Worm (Caenorhabditis elegans): ENCODE data around the gene mip-1.

The mip-1 gene

DNA sequence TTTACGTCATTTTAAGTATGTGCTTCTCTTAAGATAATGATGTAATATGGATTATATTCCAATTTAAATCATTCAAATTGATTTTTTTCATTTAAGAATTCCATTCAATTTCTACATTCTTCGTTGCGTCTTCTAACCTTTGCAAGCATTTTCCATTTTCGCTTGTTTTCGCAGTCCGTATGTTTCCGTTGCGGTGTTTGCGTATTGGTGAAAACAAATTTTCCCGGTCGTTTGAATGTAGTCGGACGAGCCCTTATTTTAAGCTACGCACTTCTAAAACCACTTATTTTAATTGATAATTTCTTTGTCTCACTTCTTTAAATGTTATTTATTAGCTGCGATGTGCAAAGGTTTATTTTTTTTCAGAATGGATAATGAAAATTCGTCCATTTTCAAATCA is 7.2 kb upstream of the mip-1 start, which contains the start of gene mel-28:
Gene mel-28 (plus strand): TSS at position 367 of the 400 bp plus-strand sequence.
- no peak for TF ChIP-seq unc-62 (GFP tag; optimal IDR thresholded peaks at IDR 0.05)

DNA sequence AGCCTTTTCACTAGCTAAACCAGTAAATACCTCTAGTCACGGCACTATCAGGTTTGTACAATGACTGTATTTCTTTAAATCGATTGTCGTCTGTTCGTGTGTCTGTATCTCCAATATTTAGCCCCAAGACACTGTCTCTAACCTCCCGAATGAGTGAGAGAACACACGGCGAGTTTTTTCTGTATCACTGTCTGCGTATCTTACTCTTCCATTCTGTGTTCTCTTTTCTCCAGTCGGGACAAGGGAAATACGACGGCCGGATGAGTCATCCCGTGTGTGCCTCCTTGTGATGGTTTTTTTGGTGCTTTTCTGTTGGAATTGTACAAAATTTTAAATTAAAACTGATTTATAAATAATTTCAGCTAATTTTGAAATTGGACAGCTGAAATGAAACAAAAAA is 3.2 kb downstream of the mip-1 start:
- no peak for TF ChIP-seq unc-62 (GFP tag; optimal IDR thresholded peaks at IDR 0.05)

DNA sequence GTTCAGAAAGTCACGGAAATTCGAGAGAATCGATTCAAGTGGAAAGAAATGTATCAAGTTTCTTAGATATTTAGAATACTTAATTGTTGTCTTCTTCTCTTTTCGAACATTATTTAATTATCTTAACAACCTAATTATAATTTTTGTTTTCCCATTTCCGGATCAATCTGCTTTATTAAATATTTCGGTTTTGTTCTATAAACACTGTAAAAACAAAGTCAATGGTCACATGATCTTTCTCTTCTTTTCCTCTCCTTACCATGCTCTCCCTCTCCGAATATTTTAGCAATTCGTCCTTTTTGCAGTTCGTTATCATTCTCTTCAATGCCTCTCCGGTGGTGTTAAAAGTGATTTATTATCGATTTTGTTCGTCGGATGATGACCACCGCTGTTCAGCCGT is 3.6 kb downstream of the mip-1 start, which contains the start of gene tag-325:
Gene tag-325 (plus strand): TSS at position 301 of the 400 bp plus-strand sequence.
- TF ChIP-seq unc-62 (GFP tag; optimal IDR thresholded peaks at IDR 0.05), result no peak

DNA sequence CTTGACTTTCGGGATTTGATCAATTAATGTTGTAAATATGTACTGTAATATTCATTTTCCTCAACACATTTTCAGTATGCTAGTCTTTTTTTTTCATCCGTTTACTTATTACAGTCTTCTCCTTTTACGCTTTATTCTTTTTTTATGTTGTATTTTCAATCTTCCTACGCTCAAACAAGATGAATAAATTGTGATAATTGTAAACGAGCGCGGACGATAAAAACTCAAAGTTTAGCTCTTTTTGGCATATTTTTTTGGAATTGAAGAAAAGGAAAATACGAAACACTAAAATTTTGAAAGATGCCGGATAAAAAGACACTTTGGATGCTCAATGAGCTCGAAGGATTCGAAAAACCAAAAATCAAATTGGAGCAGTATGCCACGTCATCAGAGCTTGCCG is 9.8 kb downstream of the mip-1 start, which contains the start of gene metl-5:
Gene metl-5 (plus strand): TSS at position 301 of the 400 bp plus-strand sequence.
- no peak for TF ChIP-seq unc-62 (GFP tag; optimal IDR thresholded peaks at IDR 0.05)

DNA sequence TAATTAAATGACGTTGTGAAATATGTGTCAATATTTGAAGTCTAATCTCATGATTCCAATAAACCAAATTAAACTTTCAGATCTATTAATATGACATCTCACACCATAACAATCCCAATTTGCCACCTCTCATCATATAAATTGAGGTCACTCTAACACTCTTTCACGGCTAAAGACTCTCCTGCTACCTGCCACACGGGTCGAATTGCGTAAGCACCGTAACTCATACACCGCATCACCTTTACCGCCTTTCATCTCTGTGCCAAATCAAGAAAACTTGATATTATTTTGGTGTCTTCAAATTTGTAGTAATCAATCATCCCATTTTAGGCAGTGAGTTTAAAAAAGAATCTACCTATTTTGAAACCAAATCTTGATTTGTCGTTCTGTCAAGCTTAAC is 13.5 kb downstream of the mip-1 start:
- no peak for TF ChIP-seq unc-62 (GFP tag; optimal IDR thresholded peaks at IDR 0.05)

DNA sequence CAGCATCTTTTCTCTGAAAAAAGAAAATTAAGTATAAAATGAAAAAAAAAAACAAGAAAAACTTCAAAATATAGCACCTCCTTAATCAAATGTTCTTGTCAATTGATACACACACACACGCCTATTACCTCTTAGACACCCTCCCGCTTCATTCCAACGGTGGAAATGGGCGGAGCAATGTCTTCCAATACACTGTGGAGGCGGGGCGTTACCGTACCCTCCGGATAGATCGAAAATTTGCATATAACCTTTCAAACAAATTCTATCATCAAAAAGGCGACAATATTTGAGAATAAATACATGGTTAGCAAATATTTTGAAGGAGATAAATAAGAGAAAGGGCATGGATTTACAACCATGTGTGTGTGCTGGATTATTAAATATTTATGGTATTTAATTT is 15.2 kb downstream of the mip-1 start:
- no peak for TF ChIP-seq unc-62 (GFP tag; optimal IDR thresholded peaks at IDR 0.05)

DNA sequence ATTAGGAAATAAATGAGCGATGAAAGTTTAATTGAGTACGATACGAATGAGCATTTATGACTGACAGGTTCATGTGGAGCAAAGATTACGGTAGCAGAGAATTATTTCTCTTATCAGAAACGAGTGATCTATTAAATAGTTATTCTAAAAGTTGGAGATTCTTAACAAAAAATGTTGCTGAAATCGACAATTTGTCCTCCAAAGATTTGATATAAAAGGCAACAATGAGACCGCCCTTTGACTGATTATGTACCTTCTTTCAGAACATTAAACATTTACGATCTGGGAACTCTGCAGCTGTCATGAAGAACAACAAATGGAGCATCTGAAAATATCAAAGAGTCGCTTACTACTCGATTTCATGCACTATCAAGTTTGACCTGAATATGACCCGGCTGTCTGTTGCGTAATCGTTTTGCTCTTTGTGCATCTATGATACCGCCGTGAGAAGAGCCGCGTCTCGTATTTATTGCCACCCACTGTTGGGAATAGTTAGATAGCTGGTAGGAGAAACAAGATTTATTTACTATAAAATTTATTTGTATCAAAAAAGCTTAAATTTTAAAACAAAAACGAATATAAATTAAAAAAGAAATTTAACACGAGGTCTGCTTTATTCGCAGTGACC is 16.8 kb downstream of the mip-1 start, which contains the start of gene pal-1:
Gene pal-1 (minus strand): TSS at position 51 of the 628 bp plus-strand sequence.
- no peak for TF ChIP-seq unc-62 (GFP tag; optimal IDR thresholded peaks at IDR 0.05)

DNA sequence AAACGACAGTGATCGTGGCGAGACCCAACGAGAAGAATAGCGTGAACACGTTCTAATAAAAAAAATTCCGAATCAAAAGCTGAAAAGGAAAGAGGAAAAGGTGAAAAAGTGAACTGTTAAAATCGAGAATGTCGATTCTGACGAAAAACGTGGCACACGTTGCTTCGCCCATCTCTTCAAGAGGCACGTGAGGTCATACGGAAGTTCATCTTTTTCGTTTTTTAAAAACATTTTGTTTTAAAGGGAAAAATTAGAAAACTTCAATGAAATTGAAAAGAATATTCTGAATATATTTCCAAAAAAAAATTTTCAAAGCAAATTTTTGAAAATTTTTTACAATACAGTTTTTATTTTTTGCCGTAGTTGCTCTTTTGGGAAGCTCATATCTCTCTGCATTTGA is 18.3 kb downstream of the mip-1 start, which contains the start of gene C38D4.7:
Gene C38D4.7 (minus strand): TSS at position 101 of the 400 bp plus-strand sequence.
- TF ChIP-seq unc-62 (GFP tag; optimal IDR thresholded peaks at IDR 0.05), result no peak

DNA sequence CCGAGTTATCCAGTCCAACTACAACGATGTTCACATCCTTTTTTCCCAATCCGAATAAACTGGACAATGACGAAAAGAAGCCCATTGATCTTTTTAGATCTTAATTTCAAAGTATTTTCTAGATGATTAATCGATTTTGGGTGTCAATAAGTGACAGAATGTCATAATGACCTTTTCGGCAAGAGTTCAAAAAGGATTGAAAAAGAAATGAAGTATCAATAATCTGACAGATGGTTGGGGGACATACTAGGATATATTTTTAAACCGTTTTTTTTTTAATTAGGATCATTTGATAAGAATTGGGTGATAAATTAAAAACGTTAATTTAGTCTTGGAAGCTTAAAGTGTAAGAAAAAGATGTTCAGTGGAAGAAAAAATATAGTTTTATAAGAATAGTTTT is 21.8 kb downstream of the mip-1 start, which contains the start of gene arl-6:
Gene arl-6 (minus strand): TSS at position 101 of the 400 bp plus-strand sequence.
- TF ChIP-seq unc-62 (GFP tag; optimal IDR thresholded peaks at IDR 0.05), result no peak

DNA sequence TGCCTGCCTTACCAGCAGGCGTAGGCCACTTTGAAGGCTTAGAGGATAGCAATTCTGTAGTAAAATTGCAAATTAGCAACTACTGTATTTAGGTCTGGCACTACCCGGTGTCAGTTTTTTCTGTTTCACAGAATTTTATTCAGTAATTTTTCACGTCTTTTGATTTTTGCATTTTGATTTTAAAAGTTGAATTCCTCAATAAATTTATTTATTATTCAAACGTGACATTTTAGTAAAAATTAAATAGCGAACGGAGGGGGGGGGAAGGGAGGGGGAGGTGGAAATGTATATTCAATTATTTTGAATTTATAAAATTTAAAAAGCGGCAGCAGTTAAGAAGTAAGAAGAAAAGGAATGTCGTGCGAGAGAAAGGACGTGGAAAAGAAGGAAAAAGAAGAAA is 24.4 kb downstream of the mip-1 start, which contains the start of gene F26A1.4:
Gene F26A1.4 (plus strand): TSS at position 301 of the 400 bp plus-strand sequence.
- no peak for TF ChIP-seq unc-62 (GFP tag; optimal IDR thresholded peaks at IDR 0.05)

DNA sequence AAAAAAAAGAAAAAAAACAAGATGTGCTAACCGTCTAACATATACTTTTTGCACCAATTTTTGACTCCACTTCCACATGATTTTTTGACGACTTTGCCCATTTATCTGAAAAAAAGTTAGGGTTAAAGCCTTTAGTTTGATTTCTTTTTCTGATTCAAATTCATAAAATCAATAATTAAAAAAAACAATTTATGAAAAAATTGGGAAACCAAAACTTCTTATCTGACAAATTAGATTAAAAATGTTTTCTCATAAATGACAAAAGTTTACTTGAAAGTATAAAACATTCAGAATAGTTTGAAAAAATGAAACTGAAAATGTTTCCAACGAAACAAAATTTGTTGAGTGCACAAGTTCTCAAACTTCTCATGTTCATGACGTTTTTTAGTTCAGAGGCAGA is 27.0 kb downstream of the mip-1 start, which contains the start of gene F26A1.7:
Gene F26A1.7 (minus strand): TSS at position 101 of the 400 bp plus-strand sequence.
- no peak for TF ChIP-seq unc-62 (GFP tag; optimal IDR thresholded peaks at IDR 0.05)

DNA sequence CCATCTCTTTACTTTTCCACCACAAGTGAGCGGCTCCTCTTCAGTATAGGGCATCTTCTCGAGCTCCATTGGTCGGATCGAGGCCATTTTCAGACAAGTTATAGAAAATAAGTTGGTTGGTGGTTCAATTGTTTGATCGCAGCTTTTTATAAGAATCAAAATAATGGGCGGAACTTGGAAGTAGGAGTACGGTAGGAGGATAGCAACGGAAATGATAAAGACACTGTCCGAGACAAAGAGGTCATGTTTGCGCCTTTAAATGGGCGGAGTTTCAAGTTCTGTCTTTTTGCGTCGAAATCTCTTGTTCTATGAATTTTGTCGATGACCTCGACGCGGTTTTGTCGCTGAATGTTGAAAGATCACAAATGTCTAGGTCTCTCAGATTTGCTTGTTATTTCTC is 29.3 kb downstream of the mip-1 start, which contains the start of gene F26A1.8:
Gene F26A1.8 (minus strand): TSS at position 101 of the 400 bp plus-strand sequence.
- TF ChIP-seq unc-62 (GFP tag; optimal IDR thresholded peaks at IDR 0.05), result no peak

DNA sequence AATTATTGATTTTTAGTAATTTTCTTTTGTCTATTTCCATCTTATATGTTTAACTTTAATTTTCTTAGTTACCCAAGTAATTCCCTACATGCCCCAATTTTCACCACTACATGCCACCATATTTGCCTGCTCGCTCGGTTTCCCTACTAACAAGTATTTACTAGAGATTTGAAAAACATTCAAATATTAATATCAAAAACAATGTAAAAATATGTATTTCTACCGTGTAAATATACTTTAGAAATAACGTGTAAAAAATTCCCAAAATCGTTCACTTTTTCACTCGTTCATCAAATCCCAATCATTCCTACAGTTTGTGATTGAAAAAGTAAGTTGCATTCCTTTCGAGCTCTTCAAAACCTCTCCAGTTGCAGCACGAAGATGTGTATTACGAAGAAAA is 33.7 kb downstream of the mip-1 start, which contains the start of gene F26A1.3:
Gene F26A1.3 (plus strand): TSS at position 301 of the 400 bp plus-strand sequence.
- TF ChIP-seq unc-62 (GFP tag; optimal IDR thresholded peaks at IDR 0.05), result no peak

DNA sequence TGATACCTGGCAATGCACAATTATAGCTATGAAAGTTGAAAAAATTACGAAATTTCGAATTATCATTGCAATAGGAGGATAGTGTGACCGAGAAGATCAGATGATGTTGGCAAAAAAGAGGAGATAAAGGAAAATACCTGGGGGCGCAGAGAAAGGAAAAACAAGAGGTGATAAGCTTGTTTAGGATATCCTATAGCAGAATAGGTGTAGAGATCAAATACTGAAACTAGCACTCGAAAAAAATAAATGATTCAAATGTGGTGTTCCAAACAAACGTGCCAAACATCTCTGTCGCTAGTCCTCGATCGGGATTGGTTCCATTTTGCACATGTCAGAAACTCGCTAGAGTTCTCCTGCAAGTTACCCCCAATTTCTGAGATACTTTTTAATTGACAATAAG is 36.6 kb downstream of the mip-1 start, which contains the start of gene F26A1.9:
Gene F26A1.9 (minus strand): TSS at position 101 of the 400 bp plus-strand sequence.
- TF ChIP-seq unc-62 (GFP tag; optimal IDR thresholded peaks at IDR 0.05), result no peak

DNA sequence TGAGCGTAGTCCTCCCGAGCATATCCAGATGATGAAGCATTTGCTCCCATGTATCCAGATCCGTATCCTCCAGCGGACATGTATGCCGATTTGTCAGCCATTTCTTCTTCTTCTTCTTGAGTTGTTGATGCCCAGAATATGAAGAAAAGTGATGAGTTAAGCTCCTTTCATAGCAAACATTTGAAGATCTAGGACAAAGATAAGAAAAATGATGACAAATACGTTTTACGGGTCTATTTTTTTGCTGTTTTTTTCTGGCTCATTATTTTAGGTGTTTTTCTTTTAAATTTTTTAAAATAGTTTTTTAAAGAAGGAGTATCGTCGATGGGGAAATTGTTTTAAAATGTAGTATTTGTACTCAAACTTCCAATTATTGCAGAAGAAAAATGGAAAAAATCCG is 37.3 kb downstream of the mip-1 start, which contains the start of gene nspd-9:
Gene nspd-9 (minus strand): TSS at position 101 of the 400 bp plus-strand sequence.
- no peak for TF ChIP-seq unc-62 (GFP tag; optimal IDR thresholded peaks at IDR 0.05)

DNA sequence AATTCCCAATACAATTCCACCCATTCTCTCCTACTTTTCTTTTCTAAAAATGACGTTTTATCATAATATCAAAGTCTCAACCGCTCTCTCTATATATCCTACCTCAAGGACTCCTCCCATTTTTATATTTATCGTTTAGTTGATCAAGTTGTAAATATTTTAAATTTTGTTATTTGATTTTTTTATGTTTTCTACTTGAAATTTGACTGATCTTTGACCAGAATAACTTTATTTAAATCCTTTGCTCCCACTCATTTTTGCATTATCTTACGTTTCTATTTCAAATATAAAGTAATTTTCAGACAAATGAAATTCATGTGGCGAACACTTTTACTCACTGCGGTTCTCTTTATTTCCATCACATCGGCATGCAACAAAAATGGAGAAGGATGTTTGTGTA is 44.5 kb downstream of the mip-1 start, which contains the start of the genes acbp-7 and F26A1.19:
Gene acbp-7 (plus strand): TSS at position 301 of the 400 bp plus-strand sequence.
Gene F26A1.19 (plus strand): TSS at position 303 of the 400 bp plus-strand sequence.
- TF ChIP-seq unc-62 (GFP tag; optimal IDR thresholded peaks at IDR 0.05), result no peak

DNA sequence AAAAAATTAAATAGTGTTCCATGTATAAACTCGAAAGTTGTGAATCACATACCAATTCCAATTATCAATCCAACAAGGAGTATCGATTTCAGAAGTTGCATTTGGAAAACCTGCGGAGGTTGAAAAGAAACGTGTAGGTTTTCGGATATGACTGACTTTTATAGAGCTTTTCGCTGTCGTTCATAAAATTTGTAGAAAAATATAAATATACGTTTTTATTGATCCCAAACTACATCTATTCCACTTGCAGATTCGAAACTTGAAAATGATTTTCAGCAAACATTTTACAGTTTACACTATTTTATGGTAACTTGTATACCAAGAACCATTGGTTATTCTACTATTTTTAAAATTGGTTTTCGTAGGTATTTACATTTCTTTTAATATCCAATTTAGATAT is 49.3 kb downstream of the mip-1 start, which contains the start of gene clec-156:
Gene clec-156 (minus strand): TSS at position 101 of the 400 bp plus-strand sequence.
- no peak for TF ChIP-seq unc-62 (GFP tag; optimal IDR thresholded peaks at IDR 0.05)
